Fruit fly (Drosophila melanogaster): ENCODE results near the gene PolrMT.

The PolrMT gene

DNA sequence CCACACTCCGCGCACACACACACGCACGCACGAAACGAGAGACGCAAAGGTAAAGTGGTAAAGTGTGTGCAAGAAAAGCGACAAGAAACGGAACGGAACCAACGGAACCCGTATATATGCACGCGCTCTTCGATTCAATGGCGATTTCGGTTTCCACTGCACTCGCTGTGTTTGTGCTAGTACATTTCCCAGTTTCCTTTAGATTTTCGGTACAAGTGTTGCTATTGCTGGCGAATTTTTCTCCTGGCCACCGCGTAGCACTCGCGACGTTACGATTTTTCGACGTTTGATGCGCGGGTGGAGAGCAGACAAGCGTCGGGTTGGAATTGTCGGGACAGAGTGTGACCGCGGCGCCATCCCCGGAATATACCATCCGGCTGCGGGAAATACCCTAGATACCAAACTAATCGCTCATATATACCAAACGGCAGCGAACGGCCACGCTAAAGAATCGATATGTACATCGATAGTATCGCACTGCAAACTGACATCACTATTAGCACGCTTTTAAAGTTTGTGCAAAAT lies 30.6 kb downstream of the PolrMT start, which contains the start of the genes S and ast (continued):
- TF ChIP-seq CG8388 (GFP tag; optimal IDR thresholded peaks at IDR 0.05) (no peak), hb (GFP tag; IDR thresholded peaks at IDR 0.05; ENCODE audit: partially characterized antibody) (peak; percentile 97), CG8478 (optimal IDR thresholded peaks at IDR 0.05) (peak; percentile 5), CoRest (tag; optimal IDR thresholded peaks at IDR 0.05) (no peak), lbe (GFP tag; optimal IDR thresholded peaks at IDR 0.05) (no peak), zen2 (GFP tag; IDR thresholded peaks at IDR 0.05; ENCODE audit: partially characterized antibody) (peak; percentile 95), D (optimal IDR thresholded peaks at IDR 0.05) (peak; percentile 44), D (GFP tag; optimal IDR thresholded peaks at IDR 0.05) (peak; percentile 25), bbx (GFP tag; IDR thresholded peaks at IDR 0.05; ENCODE audit: partially characterized antibody) (peak; percentile 98), CG10321 (GFP tag; IDR thresholded peaks at IDR 0.05) (no peak), nerfin-2 (GFP tag; IDR thresholded peaks at IDR 0.05; ENCODE audit: partially characterized antibody) (peak; percentile 93), gce (GFP tag; IDR thresholded peaks at IDR 0.05) (peak; percentile 35; the same call in 1 of the 3 replicates), HHEX (GFP tag; optimal IDR thresholded peaks at IDR 0.05) (no peak), grn (GFP tag; optimal IDR thresholded peaks at IDR 0.05) (no peak), Hmx (GFP tag; optimal IDR thresholded peaks at IDR 0.05) (no peak), org-1 (GFP tag; optimal IDR thresholded peaks at IDR 0.05) (no peak), Mad (GFP tag; optimal IDR thresholded peaks at IDR 0.05) (peak; percentile 26), CG4282 (GFP tag; optimal IDR thresholded peaks at IDR 0.05) (peak; percentile 36), dmrt11E (tag; optimal IDR thresholded peaks at IDR 0.05) (peak; percentile 2), dmrt99B (tag; optimal IDR thresholded peaks at IDR 0.05) (no peak), Fer3 (tag; optimal IDR thresholded peaks at IDR 0.05) (no peak), CG10979 (tag; optimal IDR thresholded peaks at IDR 0.05) (peak; percentile 6), wdn (GFP tag; IDR thresholded peaks at IDR 0.05) (no peak), exex (tag; optimal IDR thresholded peaks at IDR 0.05) (no peak), cato (GFP tag; optimal IDR thresholded peaks at IDR 0.05; ENCODE audit: borderline replicate concordance) (no peak), CG12391 (tag; optimal IDR thresholded peaks at IDR 0.05) (peak; percentile 43), HmgZ (tag; optimal IDR thresholded peaks at IDR 0.05) (peak; percentile 75), Eip74EF (GFP tag; optimal IDR thresholded peaks at IDR 0.05) (no peak), CG34224 (GFP tag; IDR thresholded peaks at IDR 0.05; ENCODE audit: partially characterized antibody) (peak; percentile 97), CG12769 (tag; optimal IDR thresholded peaks at IDR 0.05) (no peak), pfk (GFP tag; optimal IDR thresholded peaks at IDR 0.05) (peak; percentile 73), Hr39 (optimal IDR thresholded peaks at IDR 0.05) (no peak), CG7839 (tag; optimal IDR thresholded peaks at IDR 0.05) (no peak), CG31441 (GFP tag; IDR thresholded peaks at IDR 0.05) (0 out of 2 replicates have a peak, but pooled peaks have one; percentile 28), Lhr (GFP tag; optimal IDR thresholded peaks at IDR 0.05) (peak; percentile 74), abd-A (tag; optimal IDR thresholded peaks at IDR 0.05) (no peak), Med (GFP tag) (peak; percentile 93), ftz-f1 (GFP tag; optimal IDR thresholded peaks at IDR 0.05) (peak; percentile 33), CG42726 (GFP tag; IDR thresholded peaks at IDR 0.05; ENCODE audit: partially characterized antibody) (peak; percentile 99), jigr1 (GFP tag; IDR thresholded peaks at IDR 0.05) (no peak), gfzf (GFP tag; optimal IDR thresholded peaks at IDR 0.05) (peak; percentile 99), btn (GFP tag; optimal IDR thresholded peaks at IDR 0.05) (no peak), CG3726 (GFP tag; IDR thresholded peaks at IDR 0.05) (no peak), twi (tag; optimal IDR thresholded peaks at IDR 0.05) (peak; percentile 22), fd96Cb (tag; optimal IDR thresholded peaks at IDR 0.05) (no peak), CG10267 (tag; optimal IDR thresholded peaks at IDR 0.05) (peak; percentile 50), BEAF-32 (GFP tag; optimal IDR thresholded peaks at IDR 0.05) (peak; percentile 99), CG2120 (GFP tag; optimal IDR thresholded peaks at IDR 0.05) (peak; percentile 19), crol (GFP tag; IDR thresholded peaks at IDR 0.05) (no peak), Drgx (GFP tag; IDR thresholded peaks at IDR 0.05) (no peak)
